Fruit fly (Drosophila melanogaster): ENCODE results near the gene Lsp1beta.
A peak's percentile ranks its signal among the peaks of the same experiment; 100 is the strongest.

Gene Lsp1beta

DNA sequence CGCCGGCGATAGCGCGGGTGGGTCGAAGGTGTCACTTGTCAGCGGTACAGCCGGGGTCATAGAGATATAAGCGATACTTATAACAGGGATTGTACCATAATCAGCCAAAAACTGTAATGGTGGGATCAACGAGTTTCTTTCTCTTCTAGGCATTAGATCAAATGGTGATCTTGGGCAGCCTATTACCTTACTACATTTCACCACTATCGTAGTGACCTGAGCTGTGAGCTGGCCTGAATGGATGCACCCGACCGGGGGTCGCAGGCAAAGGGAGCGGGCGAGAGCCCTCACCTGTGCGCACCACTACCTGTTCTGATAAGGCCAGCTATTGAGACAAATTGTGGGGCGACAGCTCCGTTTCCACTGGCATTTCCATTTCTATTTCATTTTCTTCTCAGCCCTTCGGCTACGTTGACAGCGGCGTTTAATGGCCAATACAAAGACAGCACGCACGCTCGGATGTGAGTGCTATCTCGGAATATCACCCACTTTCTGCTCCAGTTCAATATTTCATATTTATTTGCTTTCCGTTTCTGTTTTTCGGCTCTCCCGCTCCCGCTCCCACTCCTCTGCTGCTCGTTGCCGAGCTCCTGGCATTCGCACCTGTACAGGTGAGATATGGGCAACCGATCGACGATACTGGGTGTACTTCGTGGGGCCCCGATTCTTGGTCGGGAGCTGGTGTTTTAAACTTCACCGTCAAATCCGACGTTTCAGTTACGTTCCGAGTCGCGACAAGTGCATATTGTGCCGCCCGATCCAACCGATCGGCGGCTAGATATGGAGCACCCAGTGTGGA lies 41.4 kb upstream of the Lsp1beta start (continued):
- TF ChIP-seq HLH3B (GFP tag; IDR thresholded peaks at IDR 0.05) = peak; percentile 90
- peak; percentile 31 for TF ChIP-seq grn (GFP tag; optimal IDR thresholded peaks at IDR 0.05)
- no peak for TF ChIP-seq stwl (tag; optimal IDR thresholded peaks at IDR 0.05)
- peak; percentile 53 for TF ChIP-seq btn (GFP tag; optimal IDR thresholded peaks at IDR 0.05)
- peak; percentile 42; the same call in 1 of the 3 replicates for TF ChIP-seq CG7357 (GFP tag; IDR thresholded peaks at IDR 0.05)
- TF ChIP-seq CG13296 (GFP tag; optimal IDR thresholded peaks at IDR 0.05) = no peak
- TF ChIP-seq bsh (GFP tag; optimal IDR thresholded peaks at IDR 0.05) = peak in 1 of 2 experiments; percentile 87
- no peak for TF ChIP-seq Ets97D (GFP tag; optimal IDR thresholded peaks at IDR 0.05)
- peak; percentile 12 for TF ChIP-seq CG12236 (GFP tag; optimal IDR thresholded peaks at IDR 0.05)
- TF ChIP-seq ATbp (GFP tag; optimal IDR thresholded peaks at IDR 0.05) = peak; percentile 85
- no peak for TF ChIP-seq pzg (GFP tag; optimal IDR thresholded peaks at IDR 0.05)
- peak; percentile 96 for TF ChIP-seq Med (GFP tag)
- TF ChIP-seq CG18599 (GFP tag; optimal IDR thresholded peaks at IDR 0.05) = peak; percentile 75
- TF ChIP-seq mam (GFP tag; optimal IDR thresholded peaks at IDR 0.05) = peak; percentile 59
- peak; percentile 88 for TF ChIP-seq CG32772 (GFP tag; IDR thresholded peaks at IDR 0.05)
- TF ChIP-seq zf30C (GFP tag; optimal IDR thresholded peaks at IDR 0.05) = no peak
- TF ChIP-seq NfI (GFP tag; optimal IDR thresholded peaks at IDR 0.05) = peak; percentile 64
- TF ChIP-seq cas (GFP tag; IDR thresholded peaks at IDR 0.05) = no peak
- TF ChIP-seq wdn (GFP tag; IDR thresholded peaks at IDR 0.05) = peak; percentile 77
- TF ChIP-seq sens-2 (GFP tag; IDR thresholded peaks at IDR 0.05) = peak; percentile 61
- peak; percentile 60 for TF ChIP-seq CG1233 (GFP tag; optimal IDR thresholded peaks at IDR 0.05)
- peak; percentile 66; the same call in 2 of the 3 replicates for TF ChIP-seq sr (GFP tag; IDR thresholded peaks at IDR 0.05)
- peak; percentile 57; the same call in 1 of the 2 replicates for TF ChIP-seq CG4404 (GFP tag; IDR thresholded peaks at IDR 0.05)
- peak; percentile 74 for TF ChIP-seq H2.0 (GFP tag; IDR thresholded peaks at IDR 0.05)
- TF ChIP-seq CG9609 (GFP tag; optimal IDR thresholded peaks at IDR 0.05) = peak; percentile 63
- TF ChIP-seq CkIIα-i1 (GFP tag; IDR thresholded peaks at IDR 0.05) = no peak
- peak; percentile 76 for TF ChIP-seq Rfx (GFP tag; IDR thresholded peaks at IDR 0.05)
- peak; percentile 78 for TF ChIP-seq pum (GFP tag; optimal IDR thresholded peaks at IDR 0.05)
- TF ChIP-seq Dek (tag; optimal IDR thresholded peaks at IDR 0.05) = peak; percentile 66
- no peak for TF ChIP-seq sna (GFP tag; IDR thresholded peaks at IDR 0.05; ENCODE audit: partially characterized antibody)
- TF ChIP-seq insv (GFP tag; optimal IDR thresholded peaks at IDR 0.05) = no peak
- TF ChIP-seq phol (tag; optimal IDR thresholded peaks at IDR 0.05) = peak; percentile 79
- no peak for TF ChIP-seq hkb (optimal IDR thresholded peaks at IDR 0.05)
- TF ChIP-seq hkb (GFP tag; IDR thresholded peaks at IDR 0.05) = peak; percentile 90
- TF ChIP-seq CG7271 (tag; optimal IDR thresholded peaks at IDR 0.05) = peak; percentile 20
- peak; percentile 80 for TF ChIP-seq CG10209 (GFP tag; optimal IDR thresholded peaks at IDR 0.05)
- TF ChIP-seq tin (GFP tag; optimal IDR thresholded peaks at IDR 0.05) = peak; percentile 46
- TF ChIP-seq exex (tag; optimal IDR thresholded peaks at IDR 0.05) = peak; percentile 46
- TF ChIP-seq Neu2 (GFP tag; optimal IDR thresholded peaks at IDR 0.05; ENCODE audit: borderline replicate concordance) = no peak
- TF ChIP-seq CG17829 (tag; optimal IDR thresholded peaks at IDR 0.05) = peak; percentile 77
- peak; percentile 83 for TF ChIP-seq CG18262 (tag; optimal IDR thresholded peaks at IDR 0.05)
- no peak for TF ChIP-seq ato (GFP tag; IDR thresholded peaks at IDR 0.05; ENCODE audit: partially characterized antibody)
- TF ChIP-seq Six4 (GFP tag; optimal IDR thresholded peaks at IDR 0.05) = peak; percentile 62
- peak; percentile 81 for TF ChIP-seq CG12769 (tag; optimal IDR thresholded peaks at IDR 0.05)
- TF ChIP-seq CG7372 (GFP tag; IDR thresholded peaks at IDR 0.05) = peak; percentile 59
- TF ChIP-seq CG17186 (GFP tag; optimal IDR thresholded peaks at IDR 0.05) = peak; percentile 63
- TF ChIP-seq CG1647 (GFP tag; optimal IDR thresholded peaks at IDR 0.05) = peak; percentile 45
- TF ChIP-seq CG4730 (GFP tag; IDR thresholded peaks at IDR 0.05) = peak; percentile 85
- TF ChIP-seq trem (tag; optimal IDR thresholded peaks at IDR 0.05) = peak; percentile 63

All from whole organism, embryonic.